Worm (Caenorhabditis elegans) whole organism, young adult: Measurements from ENCODE around the gene bus-19.

Experiments used
- C06A6.2 ChIP-seq: fragments of 200-800 bp; sonication (Bioruptor generic); conservative IDR thresholded peaks from 2 replicates; pipeline ENCODE4 v1.3.6; 2022; ENCODE audit warnings: missing genetic modification characterization, missing compliant biosample characterization
- ama-1 ChIP-seq, 3 experiments: fragments of 150-350 bp in 1 of 3; sonication (generic microtip) in 2 of 3; optimal IDR thresholded peaks; 2 replicates each; lab custom pipeline; 2014 to 2018; ENCODE audit warnings: missing biosample characterization in 2 of 3, missing genetic modification characterization in 2 of 3, missing genetic modification reagents in 2 of 3
- cebp-1 ChIP-seq, 2 experiments: fragments of 200-800 bp in 1 of 2; sonication (Bioruptor generic) in 1 of 2; sonication (generic microtip) in 1 of 2; IDR thresholded peaks in 1 of 2; optimal IDR thresholded peaks in 1 of 2; 2 replicates each; pipeline versions ENCODE4 v1.3.6 to Lab custom; 2017 to 2022; ENCODE audit warnings: missing compliant biosample characterization in 2 of 2, missing genetic modification characterization in 2 of 2, mild to moderate bottlenecking in 1 of 2, missing genetic modification reagents in 1 of 2, moderate library complexity in 1 of 2
- ceh-58 ChIP-seq: fragments of 200-800 bp; sonication (Bioruptor generic); IDR thresholded peaks from 2 replicates; pipeline ENCODE4 v1.3.6; 2022; ENCODE audit warnings: missing genetic modification characterization, missing compliant biosample characterization
- dpl-1 ChIP-seq: fragments of 150-350 bp; optimal IDR thresholded peaks from 2 replicates; lab custom pipeline; 2014; ENCODE audit warnings: missing biosample characterization, missing genetic modification reagents, missing genetic modification characterization
- sptf-2 ChIP-seq: fragments of 200-800 bp; sonication (Bioruptor generic); optimal IDR thresholded peaks from 2 replicates; lab custom pipeline; 2018; ENCODE audit warnings: mild to moderate bottlenecking, missing genetic modification characterization, missing compliant biosample characterization
- unc-62 ChIP-seq: fragments of 150-350 bp; optimal IDR thresholded peaks from 2 replicates; lab custom pipeline; 2014; ENCODE audit warnings: missing biosample characterization, missing genetic modification reagents, missing genetic modification characterization

- TF ChIP-seq C06A6.2 (GFP tag; lab: Robert Waterston, UW) (no peak), dpl-1 (no peak), ama-1 (optimal IDR thresholded peaks at IDR 0.05; lab: Kevin White, UChicago) (no peak), ama-1 (GFP tag; optimal IDR thresholded peaks at IDR 0.05; lab: Kevin White, UChicago) (no peak), ceh-58 (GFP tag; lab: Robert Waterston, UW) (no peak), unc-62 (no peak), sptf-2 (GFP tag; lab: Kevin White, UChicago) (no peak), cebp-1 (GFP tag; IDR thresholded peaks at IDR 0.05; lab: Robert Waterston, UW) (no peak), cebp-1 (tag; optimal IDR thresholded peaks at IDR 0.05; lab: Kevin White, UChicago) (no peak)
These were observed 33.2 kb downstream of the bus-19 start, which contains the start of gene ttr-28 for ce11 chrV:12905074-12905473.
